Worm (Caenorhabditis elegans) whole organism, L4 larva: Measurements from ENCODE around the gene got-2.2.

Experiments
- pha-4 ChIP-seq, 2 experiments: fragments of 150-350 bp in 1 of 2; fragments of 200-800 bp in 1 of 2; sonication (Bioruptor generic) in 1 of 2; IDR thresholded peaks in 1 of 2; optimal IDR thresholded peaks in 1 of 2; 2 replicates each; pipeline versions ENCODE4 v1.3.6 to Lab custom; 2014 to 2022; ENCODE audit warnings: missing genetic modification characterization in 2 of 2, missing genetic modification reagents in 2 of 2, missing biosample characterization in 1 of 2, missing compliant biosample characterization in 1 of 2
- snpc-4 ChIP-seq: fragments of 150-350 bp; optimal IDR thresholded peaks from 2 replicates; lab custom pipeline; 2014; ENCODE audit warnings: missing biosample characterization, missing genetic modification characterization

- TF ChIP-seq snpc-4 (tag; lab: Kevin White, UChicago) (no peak), pha-4 (GFP tag; IDR thresholded peaks at IDR 0.05; lab: Robert Waterston, UW) (no peak), pha-4 (tag; optimal IDR thresholded peaks at IDR 0.05; lab: Kevin White, UChicago) (no peak)
Measured at ce11 chrX:6203315-6203714, 37.5 kb upstream of the got-2.2 start.
